Worm (Caenorhabditis elegans) whole organism, L1 larva: ENCODE data around the gene F07A11.5.

Experiments used
- C04F5.9 ChIP-seq: sonication (generic microtip); optimal IDR thresholded peaks from 2 replicates; lab custom pipeline; 2016; ENCODE audit warnings: missing genetic modification characterization, missing compliant biosample characterization
- C16A3.4 ChIP-seq: fragments of 150-350 bp; optimal IDR thresholded peaks from 2 replicates; lab custom pipeline; 2014; ENCODE audit warnings: missing biosample characterization, missing genetic modification characterization
- aha-1 ChIP-seq: fragments of 150-350 bp; optimal IDR thresholded peaks from 2 replicates; lab custom pipeline; 2014; ENCODE audit warnings: missing biosample characterization, missing genetic modification characterization
- aly-2 ChIP-seq: fragments of 150-350 bp; optimal IDR thresholded peaks from 2 replicates; lab custom pipeline; 2014; ENCODE audit warnings: missing biosample characterization, missing genetic modification characterization
- blmp-1 ChIP-seq: fragments of 150-350 bp; optimal IDR thresholded peaks from 2 replicates; lab custom pipeline; 2014; ENCODE audit warnings: missing biosample characterization, missing genetic modification characterization
- ceh-63 ChIP-seq: fragments of 200-800 bp; sonication (Bioruptor generic); optimal IDR thresholded peaks from 2 replicates; lab custom pipeline; 2018; ENCODE audit warnings: mild to moderate bottlenecking, missing genetic modification characterization, missing compliant biosample characterization
- ceh-88 ChIP-seq: fragments of 200-800 bp; sonication (Bioruptor generic); IDR thresholded peaks from 2 replicates; pipeline ENCODE4 v1.3.6; 2022; ENCODE audit warnings: missing genetic modification characterization, missing compliant biosample characterization
- ceh-90 ChIP-seq: sonication (generic microtip); optimal IDR thresholded peaks from 2 replicates; lab custom pipeline; 2016; ENCODE audit warnings: missing genetic modification characterization, missing compliant biosample characterization
- ces-1 ChIP-seq: fragments of 150-350 bp; optimal IDR thresholded peaks from 2 replicates; lab custom pipeline; 2014; ENCODE audit warnings: missing biosample characterization, missing genetic modification reagents, missing genetic modification characterization
- dpl-1 ChIP-seq, 3 experiments: fragments of 150-350 bp in 2 of 3; sonication (generic microtip) in 1 of 3; optimal IDR thresholded peaks; 2 replicates each; lab custom pipeline; 2014 to 2017; ENCODE audit warnings: missing biosample characterization in 3 of 3, missing genetic modification characterization in 3 of 3, missing genetic modification reagents in 3 of 3
- dsc-1 ChIP-seq: sonication (generic microtip); optimal IDR thresholded peaks from 2 replicates; lab custom pipeline; 2016; ENCODE audit warnings: mild to moderate bottlenecking, missing genetic modification characterization, missing compliant biosample characterization
- efl-3 ChIP-seq: fragments of 200-800 bp; sonication (Bioruptor generic); optimal IDR thresholded peaks from 2 replicates; lab custom pipeline; 2018; ENCODE audit warnings: mild to moderate bottlenecking, missing genetic modification characterization, missing compliant biosample characterization
- egl-27 ChIP-seq, 2 experiments: fragments of 150-350 bp in 1 of 2; sonication (generic microtip); optimal IDR thresholded peaks; 3 replicates each; lab custom pipeline; 2017 to 2018; ENCODE audit warnings: missing biosample characterization in 2 of 2, missing genetic modification characterization in 2 of 2, missing genetic modification reagents in 2 of 2
- ets-5 ChIP-seq: fragments of 200-800 bp; sonication (Bioruptor generic); IDR thresholded peaks from 2 replicates; pipeline ENCODE4 v1.3.6; 2022; ENCODE audit warnings: missing genetic modification characterization, missing compliant biosample characterization
- fkh-4 ChIP-seq: sonication (generic microtip); optimal IDR thresholded peaks from 2 replicates; lab custom pipeline; 2016; ENCODE audit warnings: missing compliant biosample characterization, missing genetic modification characterization, borderline replicate concordance
- fkh-8 ChIP-seq: sonication (generic microtip); optimal IDR thresholded peaks from 2 replicates; lab custom pipeline; 2016; ENCODE audit warnings: mild to moderate bottlenecking, missing genetic modification characterization, missing compliant biosample characterization
- fos-1 ChIP-seq: fragments of 150-350 bp; optimal IDR thresholded peaks from 2 replicates; lab custom pipeline; 2014; ENCODE audit warnings: missing biosample characterization, missing genetic modification characterization
- hlh-4 ChIP-seq: sonication (generic microtip); optimal IDR thresholded peaks from 2 replicates; lab custom pipeline; 2016; ENCODE audit warnings: mild to moderate bottlenecking, missing genetic modification characterization, missing compliant biosample characterization
- hpl-2 ChIP-seq: fragments of 150-350 bp; optimal IDR thresholded peaks from 2 replicates; lab custom pipeline; 2014; ENCODE audit warnings: missing biosample characterization, missing genetic modification reagents, missing genetic modification characterization
- irx-1 ChIP-seq: sonication (generic microtip); optimal IDR thresholded peaks from 2 replicates; lab custom pipeline; 2016; ENCODE audit warnings: missing genetic modification characterization, missing compliant biosample characterization
- lin-13 ChIP-seq: fragments of 150-350 bp; optimal IDR thresholded peaks from 2 replicates; lab custom pipeline; 2014; ENCODE audit warnings: missing biosample characterization, missing genetic modification reagents, missing genetic modification characterization
- lin-14 ChIP-seq: fragments of 200-800 bp; sonication (Bioruptor generic); optimal IDR thresholded peaks from 2 replicates; lab custom pipeline; 2018; ENCODE audit warnings: mild to moderate bottlenecking, missing genetic modification characterization, moderate library complexity, missing compliant biosample characterization
- lin-15B ChIP-seq: fragments of 150-350 bp; sonication (generic microtip); optimal IDR thresholded peaks from 3 replicates; lab custom pipeline; 2014; ENCODE audit warnings: missing biosample characterization, missing genetic modification characterization
- lin-35 ChIP-seq, 2 experiments: fragments of 150-350 bp; optimal IDR thresholded peaks; 2 replicates each; lab custom pipeline; 2014; ENCODE audit warnings: missing biosample characterization in 2 of 2, missing genetic modification characterization in 2 of 2, missing genetic modification reagents in 2 of 2
- lir-3 ChIP-seq: sonication (generic microtip); optimal IDR thresholded peaks from 2 replicates; lab custom pipeline; 2016; ENCODE audit warnings: mild to moderate bottlenecking, missing genetic modification characterization, moderate library complexity, missing compliant biosample characterization; ENCODE audit not compliant: poor library complexity
- lsy-2 ChIP-seq, 2 experiments: fragments of 150-350 bp; optimal IDR thresholded peaks; 2 replicates each; lab custom pipeline; 2014; ENCODE audit warnings: missing biosample characterization in 2 of 2, missing genetic modification characterization in 2 of 2
- mdl-1 ChIP-seq, 2 experiments: fragments of 150-350 bp; optimal IDR thresholded peaks; 2 replicates each; lab custom pipeline; 2014 to 2017; ENCODE audit warnings: missing biosample characterization in 2 of 2, missing genetic modification characterization in 2 of 2, inconsistent platforms in 1 of 2
- nhr-11 ChIP-seq: fragments of 150-350 bp; optimal IDR thresholded peaks from 2 replicates; lab custom pipeline; 2014; ENCODE audit warnings: missing biosample characterization, missing genetic modification characterization
- nhr-12 ChIP-seq: sonication (generic microtip); optimal IDR thresholded peaks from 2 replicates; lab custom pipeline; 2017; ENCODE audit warnings: missing biosample characterization, missing genetic modification characterization
- nhr-19 ChIP-seq: fragments of 200-800 bp; sonication (Bioruptor generic); conservative IDR thresholded peaks from 2 replicates; pipeline ENCODE4 v1.3.6; 2022; ENCODE audit warnings: missing genetic modification characterization, missing compliant biosample characterization
- nhr-20 ChIP-seq: sonication (generic microtip); optimal IDR thresholded peaks from 2 replicates; lab custom pipeline; 2016; ENCODE audit warnings: mild to moderate bottlenecking, missing genetic modification characterization, missing compliant biosample characterization
- nhr-237 ChIP-seq: fragments of 150-350 bp; optimal IDR thresholded peaks from 2 replicates; lab custom pipeline; 2014; ENCODE audit warnings: missing biosample characterization, missing genetic modification characterization
- nhr-47 ChIP-seq: sonication (generic microtip); optimal IDR thresholded peaks from 2 replicates; lab custom pipeline; 2016; ENCODE audit warnings: mild to moderate bottlenecking, missing genetic modification characterization, moderate library complexity, missing compliant biosample characterization
- nhr-76 ChIP-seq: sonication (generic microtip); optimal IDR thresholded peaks from 2 replicates; lab custom pipeline; 2017; ENCODE audit warnings: missing biosample characterization, missing genetic modification characterization
- nhr-84 ChIP-seq: sonication (generic microtip); optimal IDR thresholded peaks from 2 replicates; lab custom pipeline; 2017; ENCODE audit warnings: missing biosample characterization, missing genetic modification characterization
- nhr-90 ChIP-seq: sonication (generic microtip); optimal IDR thresholded peaks from 2 replicates; lab custom pipeline; 2016; ENCODE audit warnings: mild to moderate bottlenecking, missing genetic modification characterization, missing compliant biosample characterization; ENCODE audit not compliant: poor library complexity
- pag-3 ChIP-seq: sonication (generic microtip); optimal IDR thresholded peaks from 2 replicates; lab custom pipeline; 2017; ENCODE audit warnings: missing genetic modification characterization, mild to moderate bottlenecking, missing compliant biosample characterization, antibody characterized with exemption, borderline replicate concordance; ENCODE audit not compliant: insufficient read depth
- rnt-1 ChIP-seq: sonication (generic microtip); optimal IDR thresholded peaks from 2 replicates; lab custom pipeline; 2016; ENCODE audit warnings: mild to moderate bottlenecking, missing genetic modification characterization, moderate library complexity, missing compliant biosample characterization
- skn-1 ChIP-seq: fragments of 150-350 bp; optimal IDR thresholded peaks from 2 replicates; lab custom pipeline; 2014; ENCODE audit warnings: missing biosample characterization, missing genetic modification characterization
- snu-23 ChIP-seq: sonication (generic microtip); optimal IDR thresholded peaks from 2 replicates; lab custom pipeline; 2016; ENCODE audit warnings: missing genetic modification characterization, missing compliant biosample characterization
- sox-4 ChIP-seq: sonication (generic microtip); optimal IDR thresholded peaks from 2 replicates; lab custom pipeline; 2016; ENCODE audit warnings: missing genetic modification characterization, missing compliant biosample characterization
- sptf-1 ChIP-seq: fragments of 150-350 bp; optimal IDR thresholded peaks from 2 replicates; lab custom pipeline; 2014; ENCODE audit warnings: missing biosample characterization, missing genetic modification characterization
- sup-37 ChIP-seq: fragments of 200-800 bp; sonication (Bioruptor generic); optimal IDR thresholded peaks from 2 replicates; lab custom pipeline; 2018; ENCODE audit warnings: mild to moderate bottlenecking, missing genetic modification characterization, missing compliant biosample characterization
- tbx-2 ChIP-seq: sonication (generic microtip); optimal IDR thresholded peaks from 2 replicates; lab custom pipeline; 2016; ENCODE audit warnings: missing genetic modification characterization, missing compliant biosample characterization
- unc-130 ChIP-seq: fragments of 150-350 bp; optimal IDR thresholded peaks from 2 replicates; lab custom pipeline; 2017; ENCODE audit warnings: missing biosample characterization, missing genetic modification characterization, inconsistent platforms
- unc-30 ChIP-seq: sonication (generic microtip); optimal IDR thresholded peaks from 2 replicates; lab custom pipeline; 2017; ENCODE audit warnings: missing biosample characterization, missing genetic modification characterization
- vab-15 ChIP-seq: sonication (generic microtip); optimal IDR thresholded peaks from 2 replicates; lab custom pipeline; 2017; ENCODE audit warnings: missing genotype, mild to moderate bottlenecking, missing genetic modification characterization, missing compliant biosample characterization
- xbp-1 ChIP-seq: sonication (generic microtip); optimal IDR thresholded peaks from 2 replicates; lab custom pipeline; 2016; ENCODE audit warnings: missing genetic modification characterization, missing compliant biosample characterization
- zag-1 ChIP-seq: fragments of 150-350 bp; optimal IDR thresholded peaks from 2 replicates; lab custom pipeline; 2014; ENCODE audit warnings: missing biosample characterization, missing genetic modification characterization
- zip-4 ChIP-seq: fragments of 200-800 bp; sonication (Bioruptor generic); optimal IDR thresholded peaks from 2 replicates; lab custom pipeline; 2018; ENCODE audit warnings: mild to moderate bottlenecking, missing genetic modification characterization, moderate library complexity, missing compliant biosample characterization
- ztf-11 ChIP-seq, 2 experiments: sonication (generic microtip); optimal IDR thresholded peaks; 2 replicates each; lab custom pipeline; 2016 to 2017; ENCODE audit warnings: missing genetic modification characterization in 2 of 2, missing biosample characterization in 1 of 2, missing compliant biosample characterization in 1 of 2

F07A11.5 gene

ce11 chrII:11634681-11635527, 22.8 kb downstream of the F07A11.5 start:
- peak; percentile 62; the same call in 1 of the 2 replicates for TF ChIP-seq ceh-88
- peak; percentile 63 to 74 for TF ChIP-seq lsy-2 (tag; optimal IDR thresholded peaks at IDR 0.05; lab: Kevin White, UChicago)
- no peak for TF ChIP-seq unc-30
- TF ChIP-seq egl-27 (tag; optimal IDR thresholded peaks at IDR 0.05; lab: Kevin White, UChicago): peak in 1 of 2 experiments; percentile 44
- TF ChIP-seq ets-5 (GFP tag; lab: Robert Waterston, UW): no peak
- TF ChIP-seq irx-1 (tag; lab: Kevin White, UChicago): peak; percentile 23
- no peak for TF ChIP-seq aly-2 (tag; lab: Kevin White, UChicago)
- no peak for TF ChIP-seq efl-3 (GFP tag; lab: Kevin White, UChicago)
- TF ChIP-seq rnt-1: peak; percentile 81
- TF ChIP-seq lin-13 (GFP tag; lab: Kevin White, UChicago): peak; percentile 51
- peak; percentile 49 for TF ChIP-seq sup-37
- TF ChIP-seq C04F5.9: no peak
- TF ChIP-seq ces-1 (GFP tag; lab: Kevin White, UChicago): no peak
- no peak for TF ChIP-seq nhr-12 (tag; lab: Kevin White, UChicago)
- TF ChIP-seq xbp-1: peak; percentile 98
- TF ChIP-seq vab-15 (tag; lab: Kevin White, UChicago): peak; percentile 20
- TF ChIP-seq fkh-8 (tag; lab: Kevin White, UChicago): peak; percentile 63
- peak; percentile 83 for TF ChIP-seq snu-23 (GFP tag; lab: Kevin White, UChicago)
- peak; percentile 42 for TF ChIP-seq dsc-1 (tag; lab: Kevin White, UChicago)
- TF ChIP-seq blmp-1 (tag; lab: Kevin White, UChicago): peak; percentile 11
- no peak for TF ChIP-seq lin-15B (tag; lab: Kevin White, UChicago)
- peak in 1 of 2 experiments; percentile 88 for TF ChIP-seq mdl-1 (tag; optimal IDR thresholded peaks at IDR 0.05; lab: Kevin White, UChicago)
- no peak for TF ChIP-seq fkh-4 (tag; lab: Kevin White, UChicago)
- peak; percentile 58 for TF ChIP-seq C16A3.4 (tag; lab: Kevin White, UChicago)
- TF ChIP-seq nhr-19 (GFP tag; lab: Robert Waterston, UW): peak; percentile 79
- TF ChIP-seq zip-4 (GFP tag; lab: Kevin White, UChicago): peak; percentile 31
- TF ChIP-seq nhr-20 (tag; lab: Kevin White, UChicago): peak; percentile 81
- no peak for TF ChIP-seq hpl-2 (GFP tag; lab: Kevin White, UChicago)
- TF ChIP-seq dpl-1 (GFP tag; optimal IDR thresholded peaks at IDR 0.05; lab: Kevin White, UChicago): peak; percentile 8 to 24 (median 12)
- TF ChIP-seq aha-1 (tag; lab: Kevin White, UChicago): no peak
- peak; percentile 84 for TF ChIP-seq tbx-2
- TF ChIP-seq skn-1 (tag; lab: Kevin White, UChicago): peak; percentile 67
- peak; percentile 29 for TF ChIP-seq lir-3 (tag; lab: Kevin White, UChicago)
- TF ChIP-seq ceh-90 (tag; lab: Kevin White, UChicago): no peak
- TF ChIP-seq ceh-63: no peak
- no peak for TF ChIP-seq nhr-237
- no peak for TF ChIP-seq hlh-4 (tag; lab: Kevin White, UChicago)
- TF ChIP-seq sptf-1 (tag; lab: Kevin White, UChicago): no peak
- TF ChIP-seq nhr-11 (tag; lab: Kevin White, UChicago): peak; percentile 19
- peak; percentile 64 for TF ChIP-seq unc-130 (tag; lab: Kevin White, UChicago)
- peak; percentile 14 for TF ChIP-seq sox-4 (tag; lab: Kevin White, UChicago)
- TF ChIP-seq ztf-11 (tag; optimal IDR thresholded peaks at IDR 0.05; lab: Kevin White, UChicago): peak in 1 of 2 experiments; percentile 61
- TF ChIP-seq nhr-47 (tag; lab: Kevin White, UChicago): peak; percentile 78
- peak; percentile 95 for TF ChIP-seq lin-14
- TF ChIP-seq nhr-84: no peak
- no peak for TF ChIP-seq nhr-76
- TF ChIP-seq nhr-90 (tag; lab: Kevin White, UChicago): peak; percentile 56
- TF ChIP-seq zag-1 (tag; lab: Kevin White, UChicago): no peak
- TF ChIP-seq pag-3: no peak
- TF ChIP-seq lin-35 (GFP tag; optimal IDR thresholded peaks at IDR 0.05; lab: Kevin White, UChicago): peak; percentile 57 to 66
- peak; percentile 46 for TF ChIP-seq fos-1 (tag; lab: Kevin White, UChicago)
